Worm (Caenorhabditis elegans): Measurements from ENCODE around the gene K01D12.5.

K01D12.5 gene

ce11 chrV:12413651-12414114, 16.0 kb downstream of the K01D12.5 start, which contains the start of gene cdr-6:
TSS of gene cdr-6 (minus strand) at chrV:12413701.
- TF ChIP-seq dao-5 (tag; optimal IDR thresholded peaks at IDR 0.05) (no peak), him-1 (tag; optimal IDR thresholded peaks at IDR 0.05) (no peak), W03F9.2 (tag; optimal IDR thresholded peaks at IDR 0.05) (no peak)

ce11 chrV:12414362-12414761, 16.7 kb downstream of the K01D12.5 start:
- TF ChIP-seq W03F9.2 (tag; optimal IDR thresholded peaks at IDR 0.05) = no peak
- no peak for TF ChIP-seq him-1 (tag; optimal IDR thresholded peaks at IDR 0.05)
- TF ChIP-seq dao-5 (tag; optimal IDR thresholded peaks at IDR 0.05) = no peak

ce11 chrV:12415656-12416055, 18.0 kb downstream of the K01D12.5 start, which contains the start of gene cdr-2:
TSS of gene cdr-2 (minus strand) at chrV:12415709.
- TF ChIP-seq him-1 (tag; optimal IDR thresholded peaks at IDR 0.05) = no peak
- TF ChIP-seq W03F9.2 (tag; optimal IDR thresholded peaks at IDR 0.05) = no peak
- TF ChIP-seq dao-5 (tag; optimal IDR thresholded peaks at IDR 0.05) = no peak

ce11 chrV:12417277-12417676, 19.6 kb downstream of the K01D12.5 start, which contains the start of gene cdr-3:
TSS of gene cdr-3 (minus strand) at chrV:12417377.
- TF ChIP-seq him-1 (tag; optimal IDR thresholded peaks at IDR 0.05) (no peak), W03F9.2 (tag; optimal IDR thresholded peaks at IDR 0.05) (no peak), dao-5 (tag; optimal IDR thresholded peaks at IDR 0.05) (no peak)

ce11 chrV:12418292-12418691, 20.6 kb downstream of the K01D12.5 start, which contains the start of gene C54D10.3:
TSS of gene C54D10.3 (plus strand) at chrV:12418592.
- TF ChIP-seq dao-5 (tag; optimal IDR thresholded peaks at IDR 0.05) (no peak), him-1 (tag; optimal IDR thresholded peaks at IDR 0.05) (no peak), W03F9.2 (tag; optimal IDR thresholded peaks at IDR 0.05) (no peak)

ce11 chrV:12420843-12421242, 23.2 kb downstream of the K01D12.5 start, which contains the start of gene C54D10.4:
TSS of gene C54D10.4 (minus strand) at chrV:12420943.
- TF ChIP-seq dao-5 (tag; optimal IDR thresholded peaks at IDR 0.05) (no peak), him-1 (tag; optimal IDR thresholded peaks at IDR 0.05) (no peak), W03F9.2 (tag; optimal IDR thresholded peaks at IDR 0.05) (no peak)

- TF ChIP-seq him-1 (tag; optimal IDR thresholded peaks at IDR 0.05) = no peak
- TF ChIP-seq dao-5 (tag; optimal IDR thresholded peaks at IDR 0.05) = no peak
- TF ChIP-seq W03F9.2 (tag; optimal IDR thresholded peaks at IDR 0.05) = no peak
These were observed 23.7 kb downstream of the K01D12.5 start for ce11 chrV:12421360-12421759.

ce11 chrV:12427826-12428225, 30.2 kb downstream of the K01D12.5 start:
- TF ChIP-seq him-1 (tag; optimal IDR thresholded peaks at IDR 0.05) (no peak), dao-5 (tag; optimal IDR thresholded peaks at IDR 0.05) (no peak), W03F9.2 (tag; optimal IDR thresholded peaks at IDR 0.05) (no peak)

- TF ChIP-seq him-1 (tag; optimal IDR thresholded peaks at IDR 0.05) = no peak
- TF ChIP-seq W03F9.2 (tag; optimal IDR thresholded peaks at IDR 0.05) = no peak
- TF ChIP-seq dao-5 (tag; optimal IDR thresholded peaks at IDR 0.05) = no peak
These were observed 31.4 kb downstream of the K01D12.5 start, which contains the start of gene C54D10.5 for ce11 chrV:12429039-12429438. TSS of gene C54D10.5 (plus strand) at chrV:12429339.

ce11 chrV:12432111-12432510, 34.5 kb downstream of the K01D12.5 start, which contains the start of gene C54D10.13:
TSS of gene C54D10.13 (minus strand) at chrV:12432289.
- TF ChIP-seq W03F9.2 (tag; optimal IDR thresholded peaks at IDR 0.05) (no peak), him-1 (tag; optimal IDR thresholded peaks at IDR 0.05) (no peak), dao-5 (tag; optimal IDR thresholded peaks at IDR 0.05) (no peak)

- TF ChIP-seq W03F9.2 (tag; optimal IDR thresholded peaks at IDR 0.05) (no peak), dao-5 (tag; optimal IDR thresholded peaks at IDR 0.05) (no peak), him-1 (tag; optimal IDR thresholded peaks at IDR 0.05) (no peak)
These were observed 35.5 kb downstream of the K01D12.5 start for ce11 chrV:12433105-12433504.

- TF ChIP-seq dao-5 (tag; optimal IDR thresholded peaks at IDR 0.05) = no peak
- TF ChIP-seq him-1 (tag; optimal IDR thresholded peaks at IDR 0.05) = no peak
- TF ChIP-seq W03F9.2 (tag; optimal IDR thresholded peaks at IDR 0.05) = no peak
These were observed 36.1 kb downstream of the K01D12.5 start, which contains the start of gene srh-25 for ce11 chrV:12433717-12434116. TSS of gene srh-25 (minus strand) at chrV:12433817.

- no peak for TF ChIP-seq him-1 (tag; optimal IDR thresholded peaks at IDR 0.05)
- no peak for TF ChIP-seq dao-5 (tag; optimal IDR thresholded peaks at IDR 0.05)
These were observed 43.8 kb downstream of the K01D12.5 start, which contains the start of gene pals-37 for ce11 chrV:12441420-12441819. TSS of gene pals-37 (minus strand) at chrV:12441520.

- TF ChIP-seq dao-5 (tag; optimal IDR thresholded peaks at IDR 0.05) (no peak), W03F9.2 (tag; optimal IDR thresholded peaks at IDR 0.05) (no peak), him-1 (tag; optimal IDR thresholded peaks at IDR 0.05) (no peak)
These were observed 46.1 kb downstream of the K01D12.5 start, which contains the start of gene pals-39 for ce11 chrV:12443754-12444153. TSS of gene pals-39 (minus strand) at chrV:12443854.

ce11 chrV:12446895-12447294, 49.2 kb downstream of the K01D12.5 start, which contains the start of the genes pals-38 and C54D10.9:
TSS of gene pals-38 (minus strand) at chrV:12446995.
TSS of gene C54D10.9 (plus strand) at chrV:12447153.
- no peak for TF ChIP-seq W03F9.2 (tag; optimal IDR thresholded peaks at IDR 0.05)
- no peak for TF ChIP-seq dao-5 (tag; optimal IDR thresholded peaks at IDR 0.05)
- TF ChIP-seq him-1 (tag; optimal IDR thresholded peaks at IDR 0.05) = no peak

Data from whole organism, L4/young adult.